Worm (Caenorhabditis elegans) whole organism, L4/young adult: ENCODE results near the gene Y70C5A.4.
"Not testable (repeated sequence)": the region's sequence is repeated elsewhere in the genome, so short reads cannot be mapped to it uniquely, and the experiment has no call there.

Experiments
- W03F9.2 ChIP-seq: fragments of 150-350 bp; optimal IDR thresholded peaks from 2 replicates; lab custom pipeline; 2014; ENCODE audit warnings: missing biosample characterization, missing genetic modification characterization
- dao-5 ChIP-seq: sonication (generic microtip); optimal IDR thresholded peaks from 2 replicates; lab custom pipeline; 2016; ENCODE audit warnings: missing genotype, missing genetic modification characterization, moderate library complexity, missing compliant biosample characterization
- him-1 ChIP-seq: sonication (generic microtip); optimal IDR thresholded peaks from 2 replicates; lab custom pipeline; 2016; ENCODE audit warnings: missing genotype, missing genetic modification reagents, missing genetic modification characterization, missing compliant biosample characterization

Gene Y70C5A.4

ce11 chrV:16622754-16623261, 5.2 kb downstream of the Y70C5A.4 start, which contains the start of gene Y70C5A.2:
Gene Y70C5A.2 (minus strand): TSS chrV:16623211.
- TF ChIP-seq him-1 (tag; lab: Kevin White, UChicago) = no peak
- TF ChIP-seq W03F9.2 = no peak
- TF ChIP-seq dao-5 (tag; lab: Kevin White, UChicago) = no peak

- TF ChIP-seq dao-5 (tag; lab: Kevin White, UChicago) = no peak
- TF ChIP-seq W03F9.2 = no peak
- TF ChIP-seq him-1 (tag; lab: Kevin White, UChicago) = no peak
Measured at ce11 chrV:16627962-16628361, 10.4 kb downstream of the Y70C5A.4 start, which contains the start of gene oac-53. Gene oac-53 (minus strand): TSS chrV:16627970.

ce11 chrV:16628991-16629390, 11.4 kb downstream of the Y70C5A.4 start, which contains the start of gene W06G6.2:
Gene W06G6.2 (plus strand): TSS chrV:16629291.
- TF ChIP-seq W03F9.2 (no peak), him-1 (tag; lab: Kevin White, UChicago) (no peak), dao-5 (tag; lab: Kevin White, UChicago) (no peak)

DNA sequence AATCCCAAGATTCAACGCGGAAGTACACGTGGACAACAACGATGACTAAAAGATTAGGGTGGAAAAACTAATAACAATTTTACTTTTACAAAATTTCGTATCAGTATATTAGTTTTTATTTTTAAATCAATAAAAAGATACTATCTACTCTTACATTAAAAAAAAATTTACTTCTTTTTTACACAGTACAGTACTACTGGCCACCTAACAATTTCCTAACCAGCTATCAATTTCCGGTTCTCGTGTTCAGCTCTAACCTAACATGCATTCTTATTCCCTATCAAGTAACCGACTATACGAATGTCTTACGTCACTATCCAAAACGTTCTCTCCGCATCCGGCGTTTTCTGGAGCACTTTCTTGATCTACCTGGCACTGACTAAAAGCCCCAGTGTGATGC, 12.0 kb downstream of the Y70C5A.4 start, which contains the start of gene srd-21:
srd-21 (plus strand) TSS at position 301 of the 400 bp plus-strand sequence.
- TF ChIP-seq him-1 (tag; lab: Kevin White, UChicago) = no peak
- TF ChIP-seq W03F9.2 = no peak
- no peak for TF ChIP-seq dao-5 (tag; lab: Kevin White, UChicago)

ce11 chrV:16635911-16636310, 18.3 kb downstream of the Y70C5A.4 start, which contains the start of gene mltn-11:
Gene mltn-11 (plus strand): TSS chrV:16636186.
- TF ChIP-seq dao-5 (tag; lab: Kevin White, UChicago) (no peak), W03F9.2 (no peak), him-1 (tag; lab: Kevin White, UChicago) (no peak)

- TF ChIP-seq dao-5 (tag; lab: Kevin White, UChicago) (no peak), W03F9.2 (no peak)
Measured at ce11 chrV:16638204-16638603, 20.6 kb downstream of the Y70C5A.4 start, which contains the start of gene srw-76. Gene srw-76 (minus strand): TSS chrV:16638304.

- TF ChIP-seq dao-5 (tag; lab: Kevin White, UChicago) = no peak
- TF ChIP-seq him-1 (tag; lab: Kevin White, UChicago) = no peak
- no peak for TF ChIP-seq W03F9.2
Measured at ce11 chrV:16640366-16640765, 22.8 kb downstream of the Y70C5A.4 start.

- no peak for TF ChIP-seq W03F9.2
- TF ChIP-seq dao-5 (tag; lab: Kevin White, UChicago) = no peak
- TF ChIP-seq him-1 (tag; lab: Kevin White, UChicago) = no peak
Measured at ce11 chrV:16643558-16643957, 26.0 kb downstream of the Y70C5A.4 start, which contains the start of gene srw-77. Gene srw-77 (minus strand): TSS chrV:16643658.

ce11 chrV:16645201-16645940, 27.8 kb downstream of the Y70C5A.4 start, which contains the start of gene W06G6.17:
Gene W06G6.17 (minus strand): TSS chrV:16645251.
- TF ChIP-seq him-1 (tag; lab: Kevin White, UChicago) (no peak), dao-5 (tag; lab: Kevin White, UChicago) (no peak), W03F9.2 (no peak)

DNA sequence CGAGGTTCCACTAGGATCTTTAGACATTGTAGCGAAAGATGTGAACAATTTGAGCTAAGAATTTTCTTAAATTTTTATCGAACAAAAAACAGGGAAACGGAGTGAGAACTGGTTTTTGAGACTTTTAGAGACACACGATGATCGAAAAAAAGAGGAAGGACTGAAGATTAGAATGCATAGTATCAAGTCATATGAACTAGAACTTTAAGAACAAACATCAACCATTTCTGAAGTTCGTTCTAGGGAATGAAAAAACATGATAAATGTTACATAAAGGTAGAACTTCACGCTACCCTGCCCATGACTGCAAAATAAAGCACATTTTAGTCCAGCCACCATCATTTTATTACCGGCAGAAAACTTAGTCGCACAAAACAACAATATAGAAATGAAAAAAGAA, 28.8 kb downstream of the Y70C5A.4 start, which contains the start of gene W06G6.9:
W06G6.9 (minus strand) TSS at position 101 of the 400 bp plus-strand sequence.
- TF ChIP-seq W03F9.2 (no peak), dao-5 (tag; lab: Kevin White, UChicago) (no peak), him-1 (tag; lab: Kevin White, UChicago) (no peak)

ce11 chrV:16647093-16647492, 29.5 kb downstream of the Y70C5A.4 start, which contains the start of gene W06G6.10:
Gene W06G6.10 (minus strand): TSS chrV:16647193.
- no peak for TF ChIP-seq dao-5 (tag; lab: Kevin White, UChicago)
- TF ChIP-seq him-1 (tag; lab: Kevin White, UChicago) = no peak
- no peak for TF ChIP-seq W03F9.2

DNA sequence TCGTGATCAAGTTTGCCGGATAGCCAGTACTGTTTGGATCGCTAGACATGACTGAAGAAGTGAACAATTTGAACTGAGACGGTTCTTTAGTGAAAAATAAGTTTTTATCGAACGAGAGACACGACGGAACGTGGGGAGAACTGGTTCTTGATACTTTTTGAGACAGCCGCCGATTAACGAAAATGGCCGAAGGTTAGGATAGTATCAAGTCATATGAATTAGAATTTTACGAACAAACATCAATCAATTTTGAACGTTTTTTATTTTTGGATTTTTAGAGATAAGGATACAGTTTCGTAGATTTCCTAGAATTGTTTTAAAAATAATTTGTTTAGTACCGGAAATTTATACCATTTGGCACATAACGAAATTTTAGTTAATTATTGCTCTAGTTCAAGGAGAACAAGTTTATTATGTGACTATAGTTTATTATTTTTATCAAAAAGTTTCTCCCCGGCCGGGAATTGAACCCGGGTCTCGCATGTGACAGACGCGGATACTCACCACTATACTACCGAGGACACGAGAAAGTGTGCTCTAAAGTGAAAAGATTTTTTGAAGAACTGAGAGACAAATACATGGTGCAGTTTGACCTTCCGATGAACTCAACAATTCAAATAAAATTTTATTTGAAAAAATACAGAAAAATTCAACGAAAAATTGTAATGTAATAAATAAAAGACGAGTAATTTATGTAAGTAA, 30.9 kb downstream of the Y70C5A.4 start, which contains the start of gene W06G6.20:
W06G6.20 (minus strand) TSS at position 51 of the 702 bp plus-strand sequence.
- TF ChIP-seq him-1 (tag; lab: Kevin White, UChicago) (no peak), dao-5 (tag; lab: Kevin White, UChicago) (no peak), W03F9.2 (no peak)

ce11 chrV:16649200-16649599, 31.6 kb downstream of the Y70C5A.4 start, which contains the start of gene W06G6.11:
Gene W06G6.11 (minus strand): TSS chrV:16649300.
- not testable (repeated sequence) for TF ChIP-seq W03F9.2; him-1 (tag; lab: Kevin White, UChicago); dao-5 (tag; lab: Kevin White, UChicago)
